Worm (Caenorhabditis elegans) whole organism, L4 larva: Measurements from ENCODE around the gene F13C5.2.

Experiments used
- F49E8.2 ChIP-seq: sonication (generic microtip); optimal IDR thresholded peaks from 2 replicates; lab custom pipeline; 2016; ENCODE audit warnings: missing compliant biosample characterization, mild to moderate bottlenecking, missing genetic modification characterization, borderline replicate concordance
- ama-1 ChIP-seq: fragments of 150-350 bp; optimal IDR thresholded peaks from 2 replicates; lab custom pipeline; 2014; ENCODE audit warnings: inconsistent platforms, mixed read lengths
- dmd-8 ChIP-seq: fragments of 200-800 bp; sonication (Bioruptor generic); IDR thresholded peaks from 2 replicates; pipeline ENCODE4 v1.3.6; 2022; ENCODE audit warnings: missing genetic modification characterization, missing compliant biosample characterization
- egl-27 ChIP-seq: sonication (generic microtip); optimal IDR thresholded peaks from 3 replicates; lab custom pipeline; 2017; ENCODE audit warnings: missing biosample characterization, missing genetic modification reagents, missing genetic modification characterization
- gei-8 ChIP-seq: fragments of 200-800 bp; sonication (Bioruptor generic); optimal IDR thresholded peaks from 2 replicates; lab custom pipeline; 2018; ENCODE audit warnings: mild to moderate bottlenecking, missing genetic modification characterization, missing compliant biosample characterization
- lin-39 ChIP-seq: fragments of 150-350 bp; optimal IDR thresholded peaks from 2 replicates; lab custom pipeline; 2014; ENCODE audit warnings: missing biosample characterization, missing genetic modification reagents, missing genetic modification characterization
- madf-5 ChIP-seq, 2 experiments: fragments of 200-800 bp; sonication (Bioruptor generic); IDR thresholded peaks; 2 replicates each; pipeline ENCODE4 v1.3.6; 2022; ENCODE audit warnings: missing compliant biosample characterization in 2 of 2, missing genetic modification characterization in 2 of 2
- nhr-11 ChIP-seq: fragments of 150-350 bp; optimal IDR thresholded peaks from 2 replicates; lab custom pipeline; 2014; ENCODE audit warnings: missing biosample characterization, missing genetic modification characterization
- pqm-1 ChIP-seq: sonication (generic microtip); optimal IDR thresholded peaks from 2 replicates; lab custom pipeline; 2017; ENCODE audit warnings: missing biosample characterization, missing genetic modification characterization
- skn-1 ChIP-seq: fragments of 150-350 bp; optimal IDR thresholded peaks from 2 replicates; lab custom pipeline; 2014; ENCODE audit warnings: missing biosample characterization, missing genetic modification characterization
- unc-62 ChIP-seq, 3 experiments: fragments of 150-350 bp in 1 of 3; sonication (generic microtip); optimal IDR thresholded peaks in 2 of 3; peaks in 1 of 3; 1 replicate in 1 of 3; 2 replicates in 2 of 3; lab custom pipeline; 2014 to 2017; ENCODE audit warnings: missing biosample characterization in 3 of 3, missing genetic modification characterization in 3 of 3, missing genetic modification reagents in 3 of 3, missing genotype in 1 of 3

DNA sequence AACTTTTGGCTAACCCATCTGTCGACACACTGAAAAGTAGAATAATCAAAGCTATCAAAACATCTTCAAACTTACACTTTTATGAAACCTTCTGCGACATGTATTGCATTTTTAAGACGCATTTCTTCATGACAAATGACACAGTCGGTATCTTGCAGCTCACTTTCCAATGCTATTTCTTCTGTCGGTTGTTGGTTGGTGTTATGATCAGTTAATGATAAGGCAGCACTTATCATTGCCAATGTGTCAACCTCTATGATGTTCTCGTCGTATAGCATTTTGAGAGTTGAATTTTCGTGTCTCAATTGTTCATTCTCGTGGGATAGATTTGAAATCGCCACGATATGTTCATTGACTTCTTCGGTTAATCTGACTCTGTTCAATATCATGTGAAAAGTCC is 40.3 kb upstream of the F13C5.2 start:
- no peak for TF ChIP-seq skn-1
- TF ChIP-seq nhr-11 (tag; lab: Kevin White, UChicago), result no peak
- no peak for TF ChIP-seq egl-27
- TF ChIP-seq gei-8 (GFP tag; lab: Kevin White, UChicago), result no peak
- no peak for TF ChIP-seq ama-1 (lab: Kevin White, UChicago)
- TF ChIP-seq unc-62 (GFP tag; optimal IDR thresholded peaks at IDR 0.05 in 1 of 2; lab: Kevin White, UChicago), result no peak
- TF ChIP-seq unc-62 (tag; optimal IDR thresholded peaks at IDR 0.05; lab: Kevin White, UChicago), result no peak
- no peak for TF ChIP-seq dmd-8 (GFP tag; lab: Robert Waterston, UW)
- no peak for TF ChIP-seq lin-39 (tag; lab: Kevin White, UChicago)
- TF ChIP-seq madf-5 (GFP tag; IDR thresholded peaks at IDR 0.05; lab: Robert Waterston, UW), result no peak
- peak; percentile 96 for TF ChIP-seq pqm-1
- no peak for TF ChIP-seq F49E8.2 (tag; lab: Kevin White, UChicago)
